Fruit fly (Drosophila melanogaster) whole organism: ENCODE results near the gene promL.

Source experiments
- CG8478 ChIP-seq: fragments of >200 bp; optimal IDR thresholded peaks from 2 replicates; lab custom pipeline; 2018; ENCODE audit warnings: inconsistent platforms
- pan ChIP-seq: fragments of >200 bp; optimal IDR thresholded peaks from 2 replicates; lab custom pipeline; 2017

- no peak for TF ChIP-seq pan (lab: Kevin White, UChicago)
- no peak for TF ChIP-seq CG8478
Observed at dm6 chr3L:3080084-3080994, 47.2 kb downstream of the promL start.
